Worm (Caenorhabditis elegans): ENCODE results near the gene T05C1.1.

- TF ChIP-seq egl-27 (tag; optimal IDR thresholded peaks at IDR 0.05) (no peak), ama-1 (optimal IDR thresholded peaks at IDR 0.05) (no peak), nhr-11 (tag; optimal IDR thresholded peaks at IDR 0.05) (no peak), nhr-6 (tag; optimal IDR thresholded peaks at IDR 0.05) (no peak), nhr-237 (tag; optimal IDR thresholded peaks at IDR 0.05) (no peak), aly-2 (tag; optimal IDR thresholded peaks at IDR 0.05) (no peak)
Observed at ce11 chrII:4523122-4523672, 44.8 kb downstream of the T05C1.1 start, which contains the start of the genes B0304.4 and B0304.2.

Data from whole organism, L2 larva.